Worm (Caenorhabditis elegans): ENCODE data around the gene pir-1.

DNA sequence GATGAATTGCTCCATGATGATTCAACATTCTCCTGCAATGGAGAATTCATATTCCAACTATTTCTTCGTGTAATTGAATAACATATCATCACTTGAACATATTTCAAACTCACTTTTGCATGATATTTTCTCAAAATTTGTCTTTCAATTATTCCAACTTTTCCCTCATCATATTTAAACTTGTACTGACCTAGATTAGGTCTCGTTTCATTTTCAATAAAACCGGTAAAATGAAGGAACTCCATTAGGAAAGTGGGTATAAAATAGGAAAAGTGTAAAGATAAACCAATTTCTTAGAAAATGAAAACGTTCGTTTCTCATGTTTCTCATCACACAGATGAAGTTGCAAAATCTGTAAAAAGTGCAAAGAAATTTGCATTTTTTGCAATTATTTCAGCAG lies 24.9 kb upstream of the pir-1 start, which contains the start of gene col-78:
- TF ChIP-seq nhr-67 (tag; optimal IDR thresholded peaks at IDR 0.05) (no peak), nhr-28 (tag; optimal IDR thresholded peaks at IDR 0.05) (no peak), unc-62 (GFP tag; optimal IDR thresholded peaks at IDR 0.05) (no peak), R02D3.7 (tag; optimal IDR thresholded peaks at IDR 0.05) (no peak), nhr-77 (tag; optimal IDR thresholded peaks at IDR 0.05) (no peak), nhr-237 (tag; optimal IDR thresholded peaks at IDR 0.05) (no peak), sea-2 (GFP tag; optimal IDR thresholded peaks at IDR 0.05) (no peak), ceh-16 (tag; optimal IDR thresholded peaks at IDR 0.05) (no peak), nfya-1 (tag; optimal IDR thresholded peaks at IDR 0.05; ENCODE audit: insufficient read depth) (no peak), nhr-76 (tag; optimal IDR thresholded peaks at IDR 0.05) (no peak), skn-1 (tag; optimal IDR thresholded peaks at IDR 0.05) (no peak), elt-3 (tag; optimal IDR thresholded peaks at IDR 0.05) (no peak), pha-4 (tag; optimal IDR thresholded peaks at IDR 0.05) (no peak)

Data from whole organism, L3 larva.